Worm (Caenorhabditis elegans): ENCODE data around the gene F53E10.1.

F53E10.1 gene

DNA sequence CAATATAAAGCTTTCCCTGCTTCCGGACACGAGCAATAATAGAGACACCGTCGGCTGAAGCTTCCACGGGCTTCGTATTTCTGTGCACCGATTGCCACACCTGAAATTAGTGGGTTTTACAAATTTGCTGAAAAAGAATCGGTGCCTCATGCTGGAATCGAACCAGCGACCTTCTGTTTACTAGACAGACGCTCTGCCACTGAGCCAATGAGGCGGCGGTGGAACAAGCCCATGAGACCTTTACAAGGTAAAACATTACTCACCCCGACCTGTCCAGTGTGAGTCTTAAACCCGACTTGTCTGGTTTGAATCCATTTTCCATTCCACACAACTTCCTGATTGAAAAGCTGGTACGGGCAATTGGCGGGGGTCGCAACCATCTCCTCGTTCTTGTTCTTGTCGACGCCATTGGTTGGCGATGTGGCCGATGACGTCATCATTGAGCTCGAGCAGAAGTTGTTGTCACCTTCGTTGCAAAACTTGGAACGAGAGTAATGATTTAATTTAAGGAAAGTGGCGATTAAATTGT, 49.5 kb downstream of the F53E10.1 start, which contains the start of gene ndx-2 (continued):
- TF ChIP-seq ceh-79 (tag; optimal IDR thresholded peaks at IDR 0.05) (no peak), K11D2.4 (GFP tag; IDR thresholded peaks at IDR 0.05) (no peak), F10E7.11 (tag; optimal IDR thresholded peaks at IDR 0.05) (peak; percentile 1), B0261.1 (tag; optimal IDR thresholded peaks at IDR 0.05) (peak; percentile 76), nhr-90 (tag; optimal IDR thresholded peaks at IDR 0.05) (peak; percentile 80), him-1 (tag; optimal IDR thresholded peaks at IDR 0.05) (peak; percentile 47), madf-3 (GFP tag; IDR thresholded peaks at IDR 0.05) (peak; percentile 33; the same call in 1 of the 2 replicates), nhr-120 (GFP tag; IDR thresholded peaks at IDR 0.05) (no peak), lin-26 (GFP tag; IDR thresholded peaks at IDR 0.05) (peak; percentile 98), rec-8 (tag; optimal IDR thresholded peaks at IDR 0.05) (peak in 1 of 2 experiments; percentile 69), ccch-3 (GFP tag; optimal IDR thresholded peaks at IDR 0.05) (no peak), F55B11.4 (tag; optimal IDR thresholded peaks at IDR 0.05; ENCODE audit: borderline replicate concordance, insufficient read depth) (no peak), C17E4.6 (GFP tag; IDR thresholded peaks at IDR 0.05) (no peak), F49E8.2 (tag; optimal IDR thresholded peaks at IDR 0.05; ENCODE audit: insufficient read depth) (peak; percentile 48), hmg-1.2 (GFP tag; IDR thresholded peaks at IDR 0.05) (peak; percentile 61), bed-2 (GFP tag; IDR thresholded peaks at IDR 0.05) (no peak), F39B2.1 (GFP tag; IDR thresholded peaks at IDR 0.05) (no peak), bed-1 (GFP tag; IDR thresholded peaks at IDR 0.05) (no peak), dox-1 (GFP tag; IDR thresholded peaks at IDR 0.05) (peak; percentile 78), F52B5.7 (tag; optimal IDR thresholded peaks at IDR 0.05) (peak; percentile 68), hrde-1 (tag; optimal IDR thresholded peaks at IDR 0.05; ENCODE audit: borderline replicate concordance) (peak; percentile 3), Y56A3A.18 (GFP tag; IDR thresholded peaks at IDR 0.05) (0 out of 2 replicates have a peak, but pooled peaks have one; percentile 49), egl-18 (GFP tag; IDR thresholded peaks at IDR 0.05) (no peak), mxl-1 (tag; optimal IDR thresholded peaks at IDR 0.05) (peak; percentile 84), gei-17 (GFP tag; optimal IDR thresholded peaks at IDR 0.05) (no peak), cebp-1 (GFP tag; IDR thresholded peaks at IDR 0.05) (no peak), cebp-1 (tag; optimal IDR thresholded peaks at IDR 0.05) (peak; percentile 42), C06A6.2 (GFP tag; conservative IDR thresholded peaks at IDR 0.05) (no peak), ztf-18 (tag; optimal IDR thresholded peaks at IDR 0.05) (peak; percentile 73), aptf-3 (GFP tag; IDR thresholded peaks at IDR 0.05) (peak; percentile 67; the same call in 1 of the 2 replicates), lir-1 (GFP tag; conservative IDR thresholded peaks at IDR 0.05) (no peak), F33H1.4 (GFP tag; IDR thresholded peaks at IDR 0.05) (peak; percentile 45), fkh-3 (tag; optimal IDR thresholded peaks at IDR 0.05) (no peak), lin-35 (GFP tag; optimal IDR thresholded peaks at IDR 0.05) (peak in 1 of 3 experiments; percentile 24), tlf-1 (GFP tag; optimal IDR thresholded peaks at IDR 0.05) (no peak), ceh-58 (GFP tag; IDR thresholded peaks at IDR 0.05) (0 out of 2 replicates have a peak, but pooled peaks have one; percentile 75), aptf-2 (GFP tag; conservative IDR thresholded peaks at IDR 0.05) (no peak), unc-130 (GFP tag; optimal IDR thresholded peaks at IDR 0.05) (no peak), madf-10 (tag; optimal IDR thresholded peaks at IDR 0.05) (peak; percentile 21), atf-7 (tag; optimal IDR thresholded peaks at IDR 0.05) (peak; percentile 8), attf-3 (GFP tag; conservative IDR thresholded peaks at IDR 0.05) (no peak), nhr-27 (tag; optimal IDR thresholded peaks at IDR 0.05) (no peak), lin-54 (GFP tag; optimal IDR thresholded peaks at IDR 0.05) (peak; percentile 58), ztf-26 (tag; optimal IDR thresholded peaks at IDR 0.05) (peak; percentile 17), nhr-179 (tag; optimal IDR thresholded peaks at IDR 0.05) (no peak), let-526 (GFP tag; IDR thresholded peaks at IDR 0.05) (no peak), somi-1 (GFP tag; optimal IDR thresholded peaks at IDR 0.05) (peak; percentile 1)
